Worm (Caenorhabditis elegans) whole organism, L4/young adult: ENCODE data around the gene eif-3.L.

ENCODE experiments used
- dao-5 ChIP-seq: sonication (generic microtip); optimal IDR thresholded peaks from 2 replicates; lab custom pipeline; 2016; ENCODE audit warnings: missing genotype, missing genetic modification characterization, moderate library complexity, missing compliant biosample characterization
- him-1 ChIP-seq: sonication (generic microtip); optimal IDR thresholded peaks from 2 replicates; lab custom pipeline; 2016; ENCODE audit warnings: missing genotype, missing genetic modification reagents, missing genetic modification characterization, missing compliant biosample characterization

- no peak for TF ChIP-seq dao-5 (tag; lab: Kevin White, UChicago)
- TF ChIP-seq him-1 (tag; lab: Kevin White, UChicago) = no peak
These were observed 29.4 kb downstream of the eif-3.L start for ce11 chrII:5592857-5593256.
